Fruit fly (Drosophila melanogaster): Measurements from ENCODE around the gene ru.
A peak's percentile ranks its signal among the peaks of the same experiment; 100 is the strongest.

The ru gene

dm6 chr3L:1378862-1379543, 8.6 kb downstream of the ru start (continued):
- TF ChIP-seq pita (GFP tag; optimal IDR thresholded peaks at IDR 0.05) (no peak), CG43689 (GFP tag; IDR thresholded peaks at IDR 0.05) (no peak), Meics (GFP tag; optimal IDR thresholded peaks at IDR 0.05) (peak; percentile 11), CG32532 (GFP tag; IDR thresholded peaks at IDR 0.05) (peak; percentile 40), CG15696 (tag; optimal IDR thresholded peaks at IDR 0.05) (peak; percentile 40), CG1024 (GFP tag; IDR thresholded peaks at IDR 0.05) (peak; percentile 52; the same call in 1 of the 2 replicates), maf-S (GFP tag; optimal IDR thresholded peaks at IDR 0.05) (no peak), Doc2 (GFP tag; IDR thresholded peaks at IDR 0.05) (0 out of 2 replicates have a peak, but pooled peaks have one; percentile 8), CG31388 (GFP tag; optimal IDR thresholded peaks at IDR 0.05) (no peak), tgo (GFP tag; IDR thresholded peaks at IDR 0.05) (peak; percentile 65; the same call in 2 of the 3 replicates), prd (optimal IDR thresholded peaks at IDR 0.05) (no peak), prd (GFP tag; IDR thresholded peaks at IDR 0.05) (peak; percentile 72), kay (GFP tag; optimal IDR thresholded peaks at IDR 0.05) (no peak), Atf6 (GFP tag; IDR thresholded peaks at IDR 0.05) (peak; percentile 11; the same call in 1 of the 2 replicates), Oli (tag; optimal IDR thresholded peaks at IDR 0.05) (peak; percentile 66), CG12155 (GFP tag; optimal IDR thresholded peaks at IDR 0.05) (no peak), Atf-2 (GFP tag; optimal IDR thresholded peaks at IDR 0.05) (no peak), gfzf (GFP tag; optimal IDR thresholded peaks at IDR 0.05) (no peak), Eip74EF (GFP tag; optimal IDR thresholded peaks at IDR 0.05) (peak in 1 of 2 experiments; percentile 21), CG11695 (GFP tag; IDR thresholded peaks at IDR 0.05) (peak; percentile 64), CG18476 (GFP tag; optimal IDR thresholded peaks at IDR 0.05) (peak; percentile 29), sima (GFP tag; optimal IDR thresholded peaks at IDR 0.05) (no peak), Side (GFP tag; optimal IDR thresholded peaks at IDR 0.05) (peak; percentile 32), Sry-β (GFP tag; optimal IDR thresholded peaks at IDR 0.05) (no peak), trh (GFP tag; optimal IDR thresholded peaks at IDR 0.05) (no peak), CG17612 (GFP tag; IDR thresholded peaks at IDR 0.05) (no peak), Abd-B (GFP tag; optimal IDR thresholded peaks at IDR 0.05) (peak; percentile 27), CG10543 (GFP tag; optimal IDR thresholded peaks at IDR 0.05) (no peak), scrt (GFP tag; optimal IDR thresholded peaks at IDR 0.05) (peak; percentile 3), Scr (GFP tag; IDR thresholded peaks at IDR 0.05; ENCODE audit: partially characterized antibody) (no peak), ind (GFP tag; optimal IDR thresholded peaks at IDR 0.05) (peak; percentile 4), CG1529 (GFP tag; optimal IDR thresholded peaks at IDR 0.05) (peak; percentile 64), CG15479 (GFP tag; optimal IDR thresholded peaks at IDR 0.05) (no peak), Dip3 (GFP tag; optimal IDR thresholded peaks at IDR 0.05) (no peak), CG15601 (tag; optimal IDR thresholded peaks at IDR 0.05) (peak; percentile 39), CG18619 (GFP tag; optimal IDR thresholded peaks at IDR 0.05) (peak; percentile 40), CG4854 (GFP tag; optimal IDR thresholded peaks at IDR 0.05) (peak; percentile 5), CG6654 (GFP tag; optimal IDR thresholded peaks at IDR 0.05) (no peak), Hmx (GFP tag; optimal IDR thresholded peaks at IDR 0.05) (no peak), NK7.1 (GFP tag; optimal IDR thresholded peaks at IDR 0.05) (peak; percentile 24), CG13424 (tag; optimal IDR thresholded peaks at IDR 0.05) (peak; percentile 62), knrl (GFP tag; IDR thresholded peaks at IDR 0.05; ENCODE audit: partially characterized antibody) (no peak), fd96Cb (tag; optimal IDR thresholded peaks at IDR 0.05) (peak; percentile 52), zfh2 (GFP tag; optimal IDR thresholded peaks at IDR 0.05) (no peak), exex (tag; optimal IDR thresholded peaks at IDR 0.05) (no peak), NFAT (GFP tag; IDR thresholded peaks at IDR 0.05) (no peak), Taf1 (GFP tag; IDR thresholded peaks at IDR 0.05) (no peak), Neu2 (GFP tag; optimal IDR thresholded peaks at IDR 0.05; ENCODE audit: borderline replicate concordance) (no peak), lilli (GFP tag; optimal IDR thresholded peaks at IDR 0.05) (no peak), CG7556 (GFP tag; optimal IDR thresholded peaks at IDR 0.05) (peak; percentile 68)

Data from whole organism, embryonic.